Worm (Caenorhabditis elegans) whole organism, early embryonic: ENCODE measurements around the gene F59C12.4.

Experiments
- B0310.2 ChIP-seq: sonication (generic microtip); optimal IDR thresholded peaks from 2 replicates; lab custom pipeline; 2016; ENCODE audit warnings: mild to moderate bottlenecking, missing genetic modification characterization, missing compliant biosample characterization
- F13C5.2 ChIP-seq: sonication (generic microtip); optimal IDR thresholded peaks from 2 replicates; lab custom pipeline; 2017; ENCODE audit warnings: mild to moderate bottlenecking, missing genetic modification characterization, inconsistent platforms, missing compliant biosample characterization
- aly-1 ChIP-seq: sonication (generic microtip); optimal IDR thresholded peaks from 2 replicates; lab custom pipeline; 2016; ENCODE audit warnings: missing genetic modification characterization, missing compliant biosample characterization
- ama-1 ChIP-seq: fragments of 150-350 bp; optimal IDR thresholded peaks from 2 replicates; lab custom pipeline; 2014
- ceh-13 ChIP-seq: fragments of 200-800 bp; sonication (Bioruptor generic); optimal IDR thresholded peaks from 2 replicates; lab custom pipeline; 2018; ENCODE audit warnings: mild to moderate bottlenecking, missing genetic modification characterization, missing compliant biosample characterization
- ceh-36 ChIP-seq: sonication (generic microtip); optimal IDR thresholded peaks from 2 replicates; lab custom pipeline; 2016; ENCODE audit warnings: missing genetic modification characterization, inconsistent platforms, missing compliant biosample characterization
- ets-7 ChIP-seq: sonication (generic microtip); optimal IDR thresholded peaks from 2 replicates; lab custom pipeline; 2016; ENCODE audit warnings: missing genotype, missing genetic modification characterization, missing compliant biosample characterization
- flt-1 ChIP-seq: fragments of 200-800 bp; sonication (Bioruptor generic); IDR thresholded peaks from 2 replicates; pipeline ENCODE4 v1.3.6; 2022; ENCODE audit warnings: missing genetic modification characterization, missing compliant biosample characterization
- hmbx-1 ChIP-seq: sonication (generic microtip); optimal IDR thresholded peaks from 2 replicates; lab custom pipeline; 2016; ENCODE audit warnings: mild to moderate bottlenecking, missing genetic modification characterization, missing compliant biosample characterization
- hmg-4 ChIP-seq: fragments of 200-800 bp; sonication (Bioruptor generic); optimal IDR thresholded peaks from 2 replicates; lab custom pipeline; 2018; ENCODE audit warnings: mild to moderate bottlenecking, missing genetic modification characterization, missing compliant biosample characterization
- hnd-1 ChIP-seq: sonication (generic microtip); optimal IDR thresholded peaks from 2 replicates; lab custom pipeline; 2016; ENCODE audit warnings: missing genetic modification characterization, missing compliant biosample characterization
- pes-1 ChIP-seq: fragments of 200-800 bp; sonication (Bioruptor generic); IDR thresholded peaks from 2 replicates; pipeline ENCODE4 v1.3.6; 2022; ENCODE audit warnings: missing genetic modification reagents, missing genetic modification characterization, missing compliant biosample characterization
- scrt-1 ChIP-seq: fragments of 200-800 bp; sonication (Bioruptor generic); IDR thresholded peaks from 2 replicates; pipeline ENCODE4 v1.3.6; 2022; ENCODE audit warnings: missing genetic modification characterization, missing compliant biosample characterization
- sea-1 ChIP-seq: fragments of 200-800 bp; sonication (Bioruptor generic); conservative IDR thresholded peaks from 2 replicates; pipeline ENCODE4 v1.3.6; 2022; ENCODE audit warnings: missing genetic modification characterization, missing compliant biosample characterization
- tbx-11 ChIP-seq: fragments of 200-800 bp; sonication (Bioruptor generic); IDR thresholded peaks from 2 replicates; pipeline ENCODE4 v1.3.6; 2022; ENCODE audit warnings: missing genetic modification characterization, missing compliant biosample characterization
- tbx-37 ChIP-seq: fragments of 200-800 bp; sonication (Bioruptor generic); conservative IDR thresholded peaks from 2 replicates; pipeline ENCODE4 v1.3.6; 2022; ENCODE audit warnings: missing genetic modification reagents, missing genetic modification characterization, missing compliant biosample characterization
- tra-4 ChIP-seq: sonication (generic microtip); optimal IDR thresholded peaks from 2 replicates; lab custom pipeline; 2017; ENCODE audit warnings: missing genetic modification characterization, missing compliant biosample characterization

Gene F59C12.4

DNA sequence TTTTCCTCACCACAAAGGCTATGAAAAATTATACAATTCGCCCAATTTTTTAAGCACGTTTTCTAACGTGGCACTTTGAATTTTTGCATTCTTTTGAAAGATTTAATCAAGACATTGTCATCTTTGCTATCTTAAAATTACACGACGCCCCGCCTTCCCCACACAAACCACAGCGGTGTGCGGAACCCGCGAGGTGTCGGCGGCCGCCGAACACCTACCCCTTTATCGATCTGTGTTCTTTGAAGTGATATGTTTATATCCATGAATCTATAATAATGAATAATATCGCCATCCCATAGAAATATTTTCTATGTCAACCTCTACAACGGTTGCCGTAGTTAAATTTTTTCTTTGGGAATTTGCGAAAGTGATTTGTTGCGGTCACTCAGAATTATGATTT is 36.1 kb downstream of the F59C12.4 start:
- TF ChIP-seq B0310.2 (tag; lab: Kevin White, UChicago) = no peak
- no peak for TF ChIP-seq sea-1 (GFP tag; lab: Robert Waterston, UW)
- TF ChIP-seq hnd-1 (tag; lab: Kevin White, UChicago) = no peak
- TF ChIP-seq ceh-13 (GFP tag; lab: Kevin White, UChicago) = no peak
- no peak for TF ChIP-seq hmbx-1 (tag; lab: Kevin White, UChicago)
- TF ChIP-seq hmg-4 (GFP tag; lab: Kevin White, UChicago) = no peak
- TF ChIP-seq tbx-11 (GFP tag; lab: Robert Waterston, UW) = no peak
- TF ChIP-seq ets-7 (tag; lab: Kevin White, UChicago) = no peak
- no peak for TF ChIP-seq aly-1
- no peak for TF ChIP-seq F13C5.2 (tag; lab: Kevin White, UChicago)

DNA sequence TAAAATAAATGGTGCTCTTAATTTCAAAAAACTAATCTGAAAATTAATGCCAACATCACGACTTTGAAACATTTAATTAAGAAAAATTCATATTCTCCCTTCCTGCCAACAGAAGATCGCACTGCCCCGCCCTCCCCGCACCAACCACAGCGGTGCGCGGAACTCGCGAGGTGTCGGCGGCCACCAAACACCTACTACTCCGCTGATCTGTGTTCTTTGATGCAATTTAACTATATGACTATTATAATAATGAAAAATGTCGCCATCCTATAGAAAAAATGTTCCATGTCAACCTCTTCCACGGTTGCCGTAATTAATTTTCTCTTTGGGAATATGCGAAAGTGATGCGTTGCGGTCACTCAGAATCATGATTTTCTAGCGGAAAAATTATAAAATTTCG is 36.6 kb downstream of the F59C12.4 start:
- TF ChIP-seq flt-1 (GFP tag; lab: Robert Waterston, UW) (no peak), scrt-1 (GFP tag; lab: Robert Waterston, UW) (no peak), aly-1 (no peak), tbx-37 (GFP tag; lab: Robert Waterston, UW) (no peak), tbx-11 (GFP tag; lab: Robert Waterston, UW) (no peak), ama-1 (lab: Kevin White, UChicago) (no peak), ceh-36 (tag; lab: Kevin White, UChicago) (no peak), hmg-4 (GFP tag; lab: Kevin White, UChicago) (no peak), tra-4 (tag; lab: Kevin White, UChicago) (no peak), F13C5.2 (tag; lab: Kevin White, UChicago) (no peak), pes-1 (no peak), sea-1 (GFP tag; lab: Robert Waterston, UW) (no peak), hmbx-1 (tag; lab: Kevin White, UChicago) (no peak), ceh-13 (GFP tag; lab: Kevin White, UChicago) (no peak)

DNA sequence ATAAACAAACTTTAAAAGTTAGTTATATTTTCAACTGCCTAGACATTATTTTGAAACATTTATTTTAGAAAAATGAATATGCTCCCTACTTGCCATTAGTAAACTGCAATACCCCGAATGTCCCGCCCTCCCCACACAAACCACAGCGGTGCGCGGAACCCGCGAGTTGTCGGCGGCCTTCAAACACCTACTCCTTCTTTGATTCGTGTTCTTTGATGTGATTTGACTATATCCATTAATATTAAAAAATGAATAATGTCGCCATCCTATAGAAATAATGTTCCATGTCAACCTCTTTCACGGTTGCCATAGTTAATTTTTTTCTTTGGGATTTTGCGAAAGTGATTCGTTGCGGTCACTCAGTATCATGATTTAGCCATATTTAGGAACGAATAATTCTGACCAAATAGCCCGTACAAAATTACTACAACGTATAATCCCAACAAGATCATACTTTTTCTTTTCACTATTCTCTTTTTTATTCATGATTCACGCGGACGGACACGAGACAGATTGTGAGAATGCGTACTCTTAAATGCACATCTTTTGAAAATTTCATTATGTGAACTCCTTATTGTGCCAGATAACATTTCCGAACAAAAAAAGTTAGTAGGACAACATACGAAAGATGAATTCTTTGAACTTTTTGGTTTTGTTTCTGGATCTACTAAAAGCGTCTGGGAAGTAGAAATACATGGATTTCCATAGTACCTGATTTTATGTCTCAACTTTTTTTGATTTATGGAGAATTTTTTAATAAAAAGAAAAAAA is 37.7 kb downstream of the F59C12.4 start:
- TF ChIP-seq ceh-36 (tag; lab: Kevin White, UChicago) (no peak), ets-7 (tag; lab: Kevin White, UChicago) (no peak), hmg-4 (GFP tag; lab: Kevin White, UChicago) (peak; percentile 37), sea-1 (GFP tag; lab: Robert Waterston, UW) (no peak), ceh-13 (GFP tag; lab: Kevin White, UChicago) (no peak), F13C5.2 (tag; lab: Kevin White, UChicago) (no peak), tbx-11 (GFP tag; lab: Robert Waterston, UW) (no peak), hmbx-1 (tag; lab: Kevin White, UChicago) (no peak), pes-1 (peak; percentile 53; the same call in 1 of the 2 replicates), flt-1 (GFP tag; lab: Robert Waterston, UW) (no peak), ama-1 (lab: Kevin White, UChicago) (no peak)

DNA sequence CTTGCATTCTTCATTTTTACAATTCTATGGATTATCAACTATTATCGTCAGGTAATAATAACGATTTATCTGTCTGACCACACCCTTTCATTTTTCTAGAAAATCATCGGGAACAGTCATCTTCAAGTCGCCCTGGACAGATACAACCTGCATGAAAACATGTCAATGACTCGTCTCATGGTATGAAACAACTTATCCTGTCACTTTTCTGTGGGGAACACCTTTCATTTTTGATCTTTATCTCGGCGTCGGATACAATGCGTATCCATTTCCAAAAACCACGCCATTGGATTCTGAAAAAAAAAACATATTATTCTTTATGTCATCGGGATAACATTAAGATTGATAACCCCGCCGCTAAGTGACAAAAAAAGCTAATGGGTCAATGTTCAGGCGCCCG is 41.5 kb downstream of the F59C12.4 start:
- no peak for TF ChIP-seq hnd-1 (tag; lab: Kevin White, UChicago)
- no peak for TF ChIP-seq ceh-36 (tag; lab: Kevin White, UChicago)
- TF ChIP-seq flt-1 (GFP tag; lab: Robert Waterston, UW) = no peak
- TF ChIP-seq tra-4 (tag; lab: Kevin White, UChicago) = no peak
- no peak for TF ChIP-seq hmg-4 (GFP tag; lab: Kevin White, UChicago)
- no peak for TF ChIP-seq tbx-11 (GFP tag; lab: Robert Waterston, UW)
- TF ChIP-seq B0310.2 (tag; lab: Kevin White, UChicago) = no peak
- TF ChIP-seq ama-1 (lab: Kevin White, UChicago) = no peak
- TF ChIP-seq hmbx-1 (tag; lab: Kevin White, UChicago) = no peak
- no peak for TF ChIP-seq ets-7 (tag; lab: Kevin White, UChicago)
- no peak for TF ChIP-seq tbx-37 (GFP tag; lab: Robert Waterston, UW)
- TF ChIP-seq aly-1 = no peak
- TF ChIP-seq F13C5.2 (tag; lab: Kevin White, UChicago) = no peak
- TF ChIP-seq scrt-1 (GFP tag; lab: Robert Waterston, UW) = no peak
- no peak for TF ChIP-seq ceh-13 (GFP tag; lab: Kevin White, UChicago)
- TF ChIP-seq sea-1 (GFP tag; lab: Robert Waterston, UW) = no peak

DNA sequence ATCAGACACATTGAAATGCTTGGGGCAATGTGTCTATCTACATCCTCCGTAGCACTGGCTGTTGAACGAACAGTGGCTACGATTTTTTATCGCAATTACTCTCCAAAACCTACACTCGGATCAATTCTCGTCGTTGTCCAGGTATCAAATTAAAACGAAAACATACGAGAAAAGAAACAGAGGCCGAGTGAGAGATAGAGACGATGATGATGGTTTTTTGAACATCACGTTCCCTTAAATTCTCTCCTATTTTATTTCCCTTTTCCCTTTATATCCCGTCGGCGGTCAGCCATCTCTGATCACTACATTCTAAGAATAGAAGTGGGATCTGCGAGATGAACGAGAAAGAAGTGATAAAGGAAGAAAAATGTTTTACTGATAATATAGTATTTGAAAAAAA is 43.0 kb downstream of the F59C12.4 start:
- no peak for TF ChIP-seq F13C5.2 (tag; lab: Kevin White, UChicago)

DNA sequence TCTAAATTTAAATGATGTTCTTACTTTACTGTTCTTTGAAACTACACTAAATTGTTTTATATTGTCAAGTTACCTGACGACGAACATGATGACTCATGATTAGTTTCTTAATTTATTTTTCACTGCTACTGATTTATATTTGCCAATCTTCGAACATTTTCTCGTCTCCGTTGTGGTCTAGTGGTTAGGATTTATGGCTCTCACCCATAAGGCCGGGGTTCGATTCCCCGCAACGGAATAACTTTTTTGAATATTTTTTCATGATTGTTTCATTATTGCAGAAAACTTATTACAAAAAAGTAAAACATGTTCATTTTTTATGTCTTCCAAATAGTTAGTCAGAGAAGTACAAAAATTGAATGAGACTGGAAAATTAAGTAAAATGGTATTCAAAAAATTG is 43.6 kb downstream of the F59C12.4 start:
- TF ChIP-seq tbx-37 (GFP tag; lab: Robert Waterston, UW) = peak; percentile 63
- TF ChIP-seq pes-1 = peak; percentile 75; the same call in 1 of the 2 replicates
- 0 out of 2 replicates have a peak, but pooled peaks have one; percentile 25 for TF ChIP-seq flt-1 (GFP tag; lab: Robert Waterston, UW)
- TF ChIP-seq sea-1 (GFP tag; lab: Robert Waterston, UW) = no peak

DNA sequence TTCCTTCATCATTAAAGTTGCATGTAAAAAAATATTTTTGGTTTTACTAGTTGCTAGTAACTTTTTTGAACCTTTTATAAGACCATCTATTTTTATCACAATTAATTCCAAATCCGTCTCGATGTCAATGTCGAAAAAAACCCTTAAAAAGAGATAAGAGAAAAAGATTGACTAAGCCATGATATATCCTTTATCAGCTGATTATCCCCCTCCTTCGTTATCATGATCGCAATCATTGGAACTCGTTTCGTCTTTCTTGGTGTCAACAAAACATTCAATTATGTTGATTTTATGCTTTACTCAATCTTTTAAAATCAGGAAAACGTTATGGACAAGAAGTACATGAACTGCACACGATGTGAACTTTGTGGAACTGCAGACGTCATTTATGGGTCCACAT is 44.3 kb downstream of the F59C12.4 start, which contains the start of gene K08B5.1:
Gene K08B5.1 (plus strand): TSS at position 318 of the 400 bp plus-strand sequence.
- TF ChIP-seq pes-1 = no peak
- no peak for TF ChIP-seq aly-1
- no peak for TF ChIP-seq ama-1 (lab: Kevin White, UChicago)
- TF ChIP-seq ceh-36 (tag; lab: Kevin White, UChicago) = no peak
- TF ChIP-seq hnd-1 (tag; lab: Kevin White, UChicago) = no peak
- TF ChIP-seq sea-1 (GFP tag; lab: Robert Waterston, UW) = no peak
- TF ChIP-seq scrt-1 (GFP tag; lab: Robert Waterston, UW) = no peak
- no peak for TF ChIP-seq tra-4 (tag; lab: Kevin White, UChicago)
- TF ChIP-seq hmg-4 (GFP tag; lab: Kevin White, UChicago) = no peak
